Fruit fly (Drosophila melanogaster) whole organism, embryonic: ENCODE data around the gene CG15742.
A peak's percentile ranks its signal among the peaks of the same experiment; 100 is the strongest.

Source experiments
- Asciz ChIP-seq: fragments of 200-800 bp; sonication (Bioruptor generic); optimal IDR thresholded peaks from 2 replicates; lab custom pipeline; 2017; ENCODE audit warnings: missing biosample characterization, mild to moderate bottlenecking, missing genetic modification characterization, missing genetic modification reagents
- CG10366 ChIP-seq: fragments of 200-800 bp; sonication (Bioruptor generic); IDR thresholded peaks from 2 replicates; pipeline ENCODE4 v1.3.6; 2022; ENCODE audit warnings: missing biosample characterization, missing genetic modification characterization
- CG11560 ChIP-seq: fragments of 200-800 bp; sonication (Bioruptor generic); IDR thresholded peaks from 3 replicates; pipeline ENCODE4 v1.3.6; 2022; ENCODE audit warnings: missing biosample characterization, missing genetic modification characterization
- CG12071 ChIP-seq: fragments of 200-800 bp; sonication (Bioruptor generic); optimal IDR thresholded peaks from 3 replicates; lab custom pipeline; 2018; ENCODE audit warnings: missing biosample characterization, mild to moderate bottlenecking, missing genetic modification characterization
- CG12104 ChIP-seq: fragments of 200-800 bp; sonication (Bioruptor generic); optimal IDR thresholded peaks from 3 replicates; lab custom pipeline; 2016; ENCODE audit warnings: missing biosample characterization, missing genetic modification characterization
- CG12744 ChIP-seq: fragments of 200-800 bp; sonication (Bioruptor generic); optimal IDR thresholded peaks from 2 replicates; lab custom pipeline; 2016; ENCODE audit warnings: missing biosample characterization, missing genetic modification characterization
- CG15479 ChIP-seq: fragments of 200-800 bp; sonication (Bioruptor generic); optimal IDR thresholded peaks from 3 replicates; lab custom pipeline; 2019; ENCODE audit warnings: missing biosample characterization, mild to moderate bottlenecking, missing genetic modification characterization, moderate library complexity
- CG1602 ChIP-seq: fragments of 200-800 bp; sonication (Bioruptor generic); optimal IDR thresholded peaks from 3 replicates; lab custom pipeline; 2016; ENCODE audit warnings: missing biosample characterization, missing genetic modification characterization
- CG16815 ChIP-seq: fragments of 200-800 bp; sonication (Bioruptor generic); optimal IDR thresholded peaks from 3 replicates; lab custom pipeline; 2017; ENCODE audit warnings: missing biosample characterization, mild to moderate bottlenecking, missing genetic modification characterization
- CG17328 ChIP-seq: fragments of 200-800 bp; sonication (Bioruptor generic); IDR thresholded peaks from 2 replicates; pipeline ENCODE4 v1.3.6; 2022; ENCODE audit warnings: missing biosample characterization, missing genetic modification characterization
- CG1792 ChIP-seq: fragments of 200-800 bp; sonication (Bioruptor generic); optimal IDR thresholded peaks from 2 replicates; lab custom pipeline; 2016; ENCODE audit warnings: missing biosample characterization, missing genetic modification characterization
- CG30431 ChIP-seq: fragments of 200-800 bp; sonication (Bioruptor generic); optimal IDR thresholded peaks from 2 replicates; lab custom pipeline; 2017; ENCODE audit warnings: missing biosample characterization, missing genetic modification characterization
- CG31388 ChIP-seq: fragments of 200-800 bp; sonication (Bioruptor generic); optimal IDR thresholded peaks from 2 replicates; lab custom pipeline; 2016; ENCODE audit warnings: missing biosample characterization, missing genetic modification characterization
- CG3847 ChIP-seq: fragments of 200-800 bp; sonication (Bioruptor generic); IDR thresholded peaks from 2 replicates; pipeline ENCODE4 v1.3.6; 2022; ENCODE audit warnings: missing biosample characterization, missing genetic modification characterization
- CG7839 ChIP-seq: fragments of 200-800 bp; sonication (Bioruptor generic); optimal IDR thresholded peaks from 3 replicates; lab custom pipeline; 2018; ENCODE audit warnings: missing biosample characterization, mild to moderate bottlenecking, missing genetic modification characterization, moderate library complexity
- CTCF ChIP-seq: fragments of 200-800 bp; sonication (Bioruptor generic); optimal IDR thresholded peaks from 2 replicates; lab custom pipeline; 2017; ENCODE audit warnings: missing biosample characterization, mild to moderate bottlenecking, missing genetic modification characterization, moderate library complexity
- CkIIα-i1 ChIP-seq: fragments of 200-800 bp; sonication (Bioruptor generic); IDR thresholded peaks from 2 replicates; pipeline ENCODE4 v1.3.6; 2022; ENCODE audit warnings: missing biosample characterization, missing genetic modification characterization
- D19B ChIP-seq: fragments of 200-800 bp; sonication (Bioruptor generic); optimal IDR thresholded peaks from 2 replicates; lab custom pipeline; 2017; ENCODE audit warnings: missing biosample characterization, mild to moderate bottlenecking, missing genetic modification characterization
- Dbx ChIP-seq: fragments of 200-800 bp; sonication (Bioruptor generic); IDR thresholded peaks from 3 replicates; pipeline ENCODE4 v1.3.6; 2022; ENCODE audit warnings: missing biosample characterization, missing genetic modification characterization
- E2f2 ChIP-seq: fragments of 200-800 bp; sonication (Bioruptor generic); IDR thresholded peaks from 2 replicates; pipeline ENCODE4 v1.3.6; 2022; ENCODE audit warnings: missing biosample characterization, missing genetic modification characterization
- H2.0 ChIP-seq: fragments of 200-800 bp; sonication (Bioruptor generic); IDR thresholded peaks from 2 replicates; pipeline ENCODE4 v1.3.6; 2022; ENCODE audit warnings: missing biosample characterization, missing genetic modification characterization
- Hand ChIP-seq: fragments of 200-800 bp; sonication (Bioruptor generic); optimal IDR thresholded peaks from 2 replicates; lab custom pipeline; 2017; ENCODE audit warnings: mild to moderate bottlenecking, missing biosample characterization, missing genetic modification reagents, missing genetic modification characterization
- Hr51 ChIP-seq, 2 experiments: fragments of 200-800 bp; sonication (Bioruptor generic); optimal IDR thresholded peaks; 2 replicates in 1 of 2; 3 replicates in 1 of 2; lab custom pipeline; 2016 to 2018; ENCODE audit warnings: missing biosample characterization in 2 of 2, missing genetic modification characterization in 2 of 2, mild to moderate bottlenecking in 1 of 2, moderate library complexity in 1 of 2
- Lim3 ChIP-seq: fragments of 200-800 bp; sonication (Bioruptor generic); IDR thresholded peaks from 2 replicates; pipeline ENCODE4 v1.3.6; 2022; ENCODE audit warnings: missing biosample characterization, missing genetic modification characterization
- Mrtf ChIP-seq: fragments of 200-800 bp; sonication (Bioruptor generic); IDR thresholded peaks from 3 replicates; pipeline ENCODE4 v1.3.6; 2022; ENCODE audit warnings: missing biosample characterization, missing genetic modification characterization
- Nf-YC ChIP-seq: fragments of 200-800 bp; optimal IDR thresholded peaks from 3 replicates; lab custom pipeline; 2019; ENCODE audit warnings: missing biosample characterization, mild to moderate bottlenecking, missing genetic modification characterization, moderate library complexity
- Oaz ChIP-seq: fragments of 200-800 bp; sonication (Bioruptor generic); IDR thresholded peaks from 2 replicates; pipeline ENCODE4 v1.3.6; 2022; ENCODE audit warnings: missing biosample characterization, missing genetic modification characterization
- Sox100B ChIP-seq: fragments of 200-800 bp; sonication (Bioruptor generic); optimal IDR thresholded peaks from 3 replicates; lab custom pipeline; 2018; ENCODE audit warnings: missing biosample characterization, mild to moderate bottlenecking, missing genetic modification characterization
- Sox102F ChIP-seq: fragments of 200-800 bp; sonication (Bioruptor generic); optimal IDR thresholded peaks from 2 replicates; lab custom pipeline; 2018; ENCODE audit warnings: missing biosample characterization, mild to moderate bottlenecking, missing genetic modification characterization, moderate library complexity
- Ssrp ChIP-seq: fragments of 200-800 bp; sonication (Bioruptor generic); optimal IDR thresholded peaks from 2 replicates; lab custom pipeline; 2018; ENCODE audit warnings: missing biosample characterization, mild to moderate bottlenecking, missing genetic modification characterization, moderate library complexity
- amos ChIP-seq: fragments of 200-800 bp; sonication (Bioruptor generic); IDR thresholded peaks from 2 replicates; pipeline ENCODE4 v1.3.6; 2022; ENCODE audit warnings: missing biosample characterization, missing genetic modification characterization; ENCODE audit not compliant: partially characterized antibody
- bowl ChIP-seq: fragments of 200-800 bp; sonication (Bioruptor generic); IDR thresholded peaks from 2 replicates; pipeline ENCODE4 v1.3.6; 2022; ENCODE audit warnings: missing biosample characterization, missing genetic modification characterization
- chinmo ChIP-seq: fragments of 200-800 bp; sonication (Bioruptor generic); IDR thresholded peaks from 4 replicates; pipeline ENCODE4 v1.3.6; 2022; ENCODE audit warnings: missing biosample characterization, missing genetic modification characterization; ENCODE audit not compliant: partially characterized antibody
- dimm ChIP-seq: fragments of 200-800 bp; sonication (Bioruptor generic); IDR thresholded peaks from 2 replicates; pipeline ENCODE4 v1.3.6; 2022; ENCODE audit warnings: missing biosample characterization, missing genetic modification characterization
- dysf ChIP-seq: fragments of 200-800 bp; sonication (Bioruptor generic); IDR thresholded peaks from 3 replicates; pipeline ENCODE4 v1.3.6; 2022; ENCODE audit warnings: missing biosample characterization, missing genetic modification characterization
- ems ChIP-seq: fragments of 200-800 bp; sonication (Bioruptor generic); optimal IDR thresholded peaks from 3 replicates; lab custom pipeline; 2016; ENCODE audit warnings: missing biosample characterization, missing genetic modification characterization
- ewg ChIP-seq: fragments of 200-800 bp; sonication (Bioruptor generic); optimal IDR thresholded peaks from 3 replicates; lab custom pipeline; 2017; ENCODE audit warnings: mild to moderate bottlenecking, missing biosample characterization, missing genetic modification reagents, missing genetic modification characterization
- gcm2 ChIP-seq: fragments of 200-800 bp; sonication (Bioruptor generic); optimal IDR thresholded peaks from 2 replicates; lab custom pipeline; 2016; ENCODE audit warnings: missing biosample characterization, missing genetic modification characterization
- grn ChIP-seq: fragments of 200-800 bp; sonication (Bioruptor generic); optimal IDR thresholded peaks from 3 replicates; lab custom pipeline; 2017; ENCODE audit warnings: missing biosample characterization, missing genetic modification characterization
- hb ChIP-seq: fragments of 200-800 bp; sonication (Bioruptor generic); IDR thresholded peaks from 3 replicates; pipeline ENCODE4 v1.3.6; 2022; ENCODE audit warnings: missing biosample characterization, missing genetic modification characterization; ENCODE audit not compliant: partially characterized antibody
- kni ChIP-seq: fragments of 200-800 bp; sonication (Bioruptor generic); optimal IDR thresholded peaks from 3 replicates; lab custom pipeline; 2017; ENCODE audit warnings: mild to moderate bottlenecking, missing biosample characterization, missing genetic modification reagents, missing genetic modification characterization
- mam ChIP-seq: fragments of 200-800 bp; sonication (Bioruptor generic); optimal IDR thresholded peaks from 3 replicates; lab custom pipeline; 2016; ENCODE audit warnings: missing biosample characterization, missing genetic modification characterization
- odd ChIP-seq: fragments of 200-800 bp; sonication (Bioruptor generic); optimal IDR thresholded peaks from 2 replicates; lab custom pipeline; 2017; ENCODE audit warnings: missing biosample characterization, mild to moderate bottlenecking, missing genetic modification characterization
- pb ChIP-seq: fragments of 200-800 bp; sonication (Bioruptor generic); optimal IDR thresholded peaks from 3 replicates; lab custom pipeline; 2016; ENCODE audit warnings: missing biosample characterization, missing genetic modification characterization
- pita ChIP-seq: fragments of 200-800 bp; sonication (Bioruptor generic); optimal IDR thresholded peaks from 2 replicates; lab custom pipeline; 2017; ENCODE audit warnings: missing biosample characterization, mild to moderate bottlenecking, missing genetic modification characterization
- ranshi ChIP-seq: fragments of 200-800 bp; sonication (Bioruptor generic); IDR thresholded peaks from 2 replicates; pipeline ENCODE4 v1.3.6; 2022; ENCODE audit warnings: missing biosample characterization, missing genetic modification characterization
- sob ChIP-seq: fragments of 200-800 bp; sonication (Bioruptor generic); IDR thresholded peaks from 2 replicates; pipeline ENCODE4 v1.3.6; 2022; ENCODE audit warnings: missing biosample characterization, missing genetic modification characterization
- tap ChIP-seq: fragments of 200-800 bp; optimal IDR thresholded peaks from 3 replicates; lab custom pipeline; 2019; ENCODE audit warnings: missing biosample characterization, mild to moderate bottlenecking, missing genetic modification characterization, moderate library complexity
- vnd ChIP-seq: fragments of 200-800 bp; sonication (Bioruptor generic); IDR thresholded peaks from 3 replicates; pipeline ENCODE4 v1.3.6; 2022; ENCODE audit warnings: missing biosample characterization, missing genetic modification characterization; ENCODE audit not compliant: partially characterized antibody

The CG15742 gene

DNA sequence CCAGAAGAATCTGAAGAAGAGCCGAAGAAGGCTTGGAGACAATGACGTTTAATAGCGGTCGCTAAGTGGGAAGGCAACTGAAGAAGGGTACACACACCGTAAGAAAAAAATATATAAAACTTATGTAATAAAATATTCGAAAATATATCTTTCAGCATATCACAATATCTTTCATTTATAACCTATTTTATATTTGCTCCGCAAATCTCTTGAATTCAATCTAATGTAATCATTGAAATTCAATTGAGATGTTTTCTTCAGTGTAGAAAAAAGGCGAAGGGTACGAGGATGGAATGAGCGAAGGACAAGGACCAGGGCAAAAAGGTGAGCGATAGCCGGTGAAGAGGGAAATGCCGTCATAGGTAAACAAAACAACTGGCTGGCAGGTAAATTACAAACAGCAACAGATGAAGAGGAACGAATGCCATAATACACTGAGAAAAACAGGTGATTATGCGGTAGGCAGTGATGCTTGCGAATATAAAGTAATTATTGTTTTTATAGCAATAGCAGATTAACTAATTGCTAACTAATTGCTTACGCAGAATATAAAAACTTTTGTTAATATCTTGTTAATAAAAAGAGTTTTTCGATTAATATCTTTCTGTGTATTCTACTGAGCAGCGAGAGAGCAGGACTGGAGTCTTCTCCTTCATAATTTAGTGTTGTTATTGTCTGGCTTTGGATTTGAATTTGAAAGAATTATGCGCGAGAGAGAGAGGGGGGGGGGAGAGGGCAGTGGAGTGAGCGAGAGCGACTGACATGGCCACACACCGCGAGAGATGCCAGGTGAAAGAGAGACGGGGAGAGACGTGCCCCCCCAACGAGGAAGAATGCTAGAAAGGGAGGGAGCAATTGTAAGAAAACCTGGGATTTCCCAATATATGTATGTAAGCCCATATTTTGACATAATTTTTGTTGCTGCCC is 24.2 kb downstream of the CG15742 start (continued):
- TF ChIP-seq Lim3 = no peak
- peak; percentile 72 for TF ChIP-seq H2.0 (GFP tag; lab: Robert Waterston, UW)
- peak; percentile 74 for TF ChIP-seq Sox102F (GFP tag; lab: Kevin White, UChicago)
- TF ChIP-seq amos = no peak
- TF ChIP-seq kni (GFP tag; lab: Kevin White, UChicago) = peak; percentile 48
- peak; percentile 74; the same call in 2 of the 3 replicates for TF ChIP-seq dysf (GFP tag; lab: Robert Waterston, UW)
- peak; percentile 51 for TF ChIP-seq ewg (GFP tag; lab: Kevin White, UChicago)
- TF ChIP-seq CG31388 (GFP tag; lab: Kevin White, UChicago) = peak; percentile 61
- peak; percentile 79 for TF ChIP-seq mam
- TF ChIP-seq CG1602 (GFP tag; lab: Kevin White, UChicago) = peak; percentile 81
- peak; percentile 63 for TF ChIP-seq pb (GFP tag; lab: Kevin White, UChicago)
- TF ChIP-seq grn = peak; percentile 0
- peak; percentile 59; the same call in 1 of the 2 replicates for TF ChIP-seq E2f2 (GFP tag; lab: Robert Waterston, UW)
- peak; percentile 70 for TF ChIP-seq CG3847
- TF ChIP-seq CG10366 (GFP tag; lab: Robert Waterston, UW) = peak; percentile 76
- TF ChIP-seq CG1792 (GFP tag; lab: Kevin White, UChicago) = peak; percentile 68
- TF ChIP-seq CG11560 = peak; percentile 58; the same call in 1 of the 3 replicates
- TF ChIP-seq CG16815 (GFP tag; lab: Kevin White, UChicago) = peak; percentile 88
- peak; percentile 76 for TF ChIP-seq Asciz (GFP tag; lab: Kevin White, UChicago)
- peak; percentile 90 for TF ChIP-seq CG17328 (GFP tag; lab: Robert Waterston, UW)
- TF ChIP-seq CG12104 = peak; percentile 66
- peak; percentile 48 for TF ChIP-seq Oaz (GFP tag; lab: Robert Waterston, UW)
- peak; percentile 78 for TF ChIP-seq Sox100B (GFP tag; lab: Kevin White, UChicago)
- peak; percentile 70 for TF ChIP-seq CG12744 (GFP tag; lab: Kevin White, UChicago)
- no peak for TF ChIP-seq chinmo (GFP tag; lab: Robert Waterston, UW)
- no peak for TF ChIP-seq pita (GFP tag; lab: Kevin White, UChicago)
- TF ChIP-seq gcm2 (GFP tag; lab: Kevin White, UChicago) = peak; percentile 66
- TF ChIP-seq Nf-YC (tag; lab: Kevin White, UChicago) = peak; percentile 20
- peak; percentile 46 for TF ChIP-seq odd (GFP tag; lab: Kevin White, UChicago)
- peak; percentile 80 for TF ChIP-seq Ssrp (tag; lab: Kevin White, UChicago)
- peak; percentile 78 for TF ChIP-seq ranshi (GFP tag; lab: Robert Waterston, UW)
- TF ChIP-seq dimm (GFP tag; lab: Robert Waterston, UW) = peak; percentile 57; the same call in 1 of the 2 replicates
- peak; percentile 86 for TF ChIP-seq sob (GFP tag; lab: Robert Waterston, UW)
- peak; percentile 68 for TF ChIP-seq ems
- no peak for TF ChIP-seq CG12071 (GFP tag; lab: Kevin White, UChicago)
- peak; percentile 74 for TF ChIP-seq CG15479
- TF ChIP-seq bowl (GFP tag; lab: Robert Waterston, UW) = peak; percentile 46; the same call in 1 of the 2 replicates
- TF ChIP-seq CG7839 (tag; lab: Kevin White, UChicago) = peak; percentile 89
- TF ChIP-seq Mrtf (GFP tag; lab: Robert Waterston, UW) = peak; percentile 70
- peak; percentile 46 for TF ChIP-seq Hand (GFP tag; lab: Kevin White, UChicago)
- TF ChIP-seq vnd = no peak
- TF ChIP-seq CTCF (GFP tag; lab: Kevin White, UChicago) = no peak
- peak; percentile 22 for TF ChIP-seq D19B (GFP tag; lab: Kevin White, UChicago)
- peak; percentile 79 for TF ChIP-seq tap (tag; lab: Kevin White, UChicago)
- peak; percentile 62 to 80 for TF ChIP-seq Hr51 (GFP tag; optimal IDR thresholded peaks at IDR 0.05; lab: Kevin White, UChicago)
- TF ChIP-seq CkIIα-i1 = no peak
- no peak for TF ChIP-seq hb (GFP tag; lab: Robert Waterston, UW)
- peak; percentile 79 for TF ChIP-seq Dbx (GFP tag; lab: Robert Waterston, UW)
- peak; percentile 83 for TF ChIP-seq CG30431 (GFP tag; lab: Kevin White, UChicago)
